Fruit fly (Drosophila melanogaster) whole organism, embryonic: ENCODE data around the gene JMJD5.

ENCODE experiments used
- ATbp ChIP-seq: fragments of 200-800 bp; sonication (Bioruptor generic); optimal IDR thresholded peaks from 2 replicates; lab custom pipeline; 2017; ENCODE audit warnings: missing biosample characterization, mild to moderate bottlenecking, missing genetic modification characterization, missing genetic modification reagents
- Ada2b ChIP-seq: fragments of 200-800 bp; sonication (Bioruptor generic); IDR thresholded peaks from 2 replicates; pipeline ENCODE4 v1.3.6; 2022; ENCODE audit warnings: missing biosample characterization, missing genetic modification characterization
- Bteb2 ChIP-seq: fragments of 200-800 bp; sonication (Bioruptor generic); optimal IDR thresholded peaks from 2 replicates; lab custom pipeline; 2016; ENCODE audit warnings: missing biosample characterization, missing genetic modification characterization
- C15 ChIP-seq: fragments of 200-800 bp; sonication (Bioruptor generic); IDR thresholded peaks from 3 replicates; pipeline ENCODE4 v1.3.6; 2022; ENCODE audit warnings: missing biosample characterization, missing genetic modification characterization
- CG10267 ChIP-seq: fragments of 200-800 bp; sonication (Bioruptor generic); optimal IDR thresholded peaks from 2 replicates; lab custom pipeline; 2018; ENCODE audit warnings: missing biosample characterization, mild to moderate bottlenecking, missing genetic modification characterization, moderate library complexity
- CG11504 ChIP-seq: fragments of 200-800 bp; sonication (Bioruptor generic); optimal IDR thresholded peaks from 3 replicates; lab custom pipeline; 2019; ENCODE audit warnings: missing biosample characterization, mild to moderate bottlenecking, missing genetic modification characterization, moderate library complexity
- CG12744 ChIP-seq: fragments of 200-800 bp; sonication (Bioruptor generic); optimal IDR thresholded peaks from 2 replicates; lab custom pipeline; 2016; ENCODE audit warnings: missing biosample characterization, missing genetic modification characterization
- CG13296 ChIP-seq: fragments of 200-800 bp; sonication (Bioruptor generic); optimal IDR thresholded peaks from 3 replicates; lab custom pipeline; 2018; ENCODE audit warnings: missing biosample characterization, mild to moderate bottlenecking, missing genetic modification characterization
- CG14965 ChIP-seq: fragments of 200-800 bp; sonication (Bioruptor generic); optimal IDR thresholded peaks from 2 replicates; lab custom pipeline; 2016; ENCODE audit warnings: missing biosample characterization, missing genetic modification characterization, borderline replicate concordance
- CG1602 ChIP-seq: fragments of 200-800 bp; sonication (Bioruptor generic); optimal IDR thresholded peaks from 3 replicates; lab custom pipeline; 2016; ENCODE audit warnings: missing biosample characterization, missing genetic modification characterization
- CG16815 ChIP-seq: fragments of 200-800 bp; sonication (Bioruptor generic); optimal IDR thresholded peaks from 3 replicates; lab custom pipeline; 2017; ENCODE audit warnings: missing biosample characterization, mild to moderate bottlenecking, missing genetic modification characterization
- CG17328 ChIP-seq: fragments of 200-800 bp; sonication (Bioruptor generic); IDR thresholded peaks from 2 replicates; pipeline ENCODE4 v1.3.6; 2022; ENCODE audit warnings: missing biosample characterization, missing genetic modification characterization
- CG17802 ChIP-seq: fragments of 200-800 bp; sonication (Bioruptor generic); optimal IDR thresholded peaks from 2 replicates; lab custom pipeline; 2018; ENCODE audit warnings: missing biosample characterization, mild to moderate bottlenecking, missing genetic modification characterization, moderate library complexity
- CG17829 ChIP-seq: fragments of 200-800 bp; optimal IDR thresholded peaks from 2 replicates; lab custom pipeline; 2019; ENCODE audit warnings: missing biosample characterization, mild to moderate bottlenecking, missing genetic modification characterization, moderate library complexity
- CG2678 ChIP-seq: fragments of 200-800 bp; sonication (Bioruptor generic); optimal IDR thresholded peaks from 3 replicates; lab custom pipeline; 2019; ENCODE audit warnings: missing biosample characterization, mild to moderate bottlenecking, missing genetic modification characterization, moderate library complexity
- CG4282 ChIP-seq: fragments of 200-800 bp; sonication (Bioruptor generic); optimal IDR thresholded peaks from 2 replicates; lab custom pipeline; 2016; ENCODE audit warnings: missing biosample characterization, missing genetic modification characterization
- CG4328 ChIP-seq: fragments of 200-800 bp; sonication (Bioruptor generic); optimal IDR thresholded peaks from 3 replicates; lab custom pipeline; 2017; ENCODE audit warnings: missing biosample characterization, missing genetic modification reagents, missing genetic modification characterization
- CG6791 ChIP-seq: fragments of 200-800 bp; sonication (Bioruptor generic); IDR thresholded peaks from 3 replicates; pipeline ENCODE4 v1.3.6; 2022; ENCODE audit warnings: missing biosample characterization, missing genetic modification characterization; ENCODE audit not compliant: partially characterized antibody
- CG7987 ChIP-seq: fragments of 200-800 bp; sonication (Bioruptor generic); optimal IDR thresholded peaks from 2 replicates; lab custom pipeline; 2018; ENCODE audit warnings: missing biosample characterization, mild to moderate bottlenecking, missing genetic modification characterization, moderate library complexity
- CG8765 ChIP-seq: fragments of 200-800 bp; sonication (Bioruptor generic); IDR thresholded peaks from 2 replicates; pipeline ENCODE4 v1.3.6; 2022; ENCODE audit warnings: missing biosample characterization, missing genetic modification characterization
- E2f1 ChIP-seq: fragments of 200-800 bp; sonication (Bioruptor generic); IDR thresholded peaks from 2 replicates; pipeline ENCODE4 v1.3.6; 2022; ENCODE audit warnings: missing biosample characterization, missing genetic modification characterization
- E2f2 ChIP-seq: fragments of 200-800 bp; sonication (Bioruptor generic); IDR thresholded peaks from 2 replicates; pipeline ENCODE4 v1.3.6; 2022; ENCODE audit warnings: missing biosample characterization, missing genetic modification characterization
- Gug ChIP-seq: fragments of 200-800 bp; sonication (Bioruptor generic); IDR thresholded peaks from 4 replicates; pipeline ENCODE4 v1.3.6; 2022; ENCODE audit warnings: missing biosample characterization, missing genetic modification characterization
- H2.0 ChIP-seq: fragments of 200-800 bp; sonication (Bioruptor generic); IDR thresholded peaks from 2 replicates; pipeline ENCODE4 v1.3.6; 2022; ENCODE audit warnings: missing biosample characterization, missing genetic modification characterization
- Hmx ChIP-seq: fragments of 200-800 bp; sonication (Bioruptor generic); optimal IDR thresholded peaks from 2 replicates; lab custom pipeline; 2016; ENCODE audit warnings: missing biosample characterization, missing genetic modification characterization
- Meics ChIP-seq: fragments of 200-800 bp; sonication (Bioruptor generic); optimal IDR thresholded peaks from 2 replicates; lab custom pipeline; 2017; ENCODE audit warnings: missing biosample characterization, mild to moderate bottlenecking, missing genetic modification characterization
- Myb ChIP-seq: fragments of 200-800 bp; sonication (Bioruptor generic); optimal IDR thresholded peaks from 2 replicates; lab custom pipeline; 2016; ENCODE audit warnings: missing biosample characterization, missing genetic modification characterization
- NC2α ChIP-seq: fragments of 200-800 bp; sonication (Bioruptor generic); optimal IDR thresholded peaks from 2 replicates; lab custom pipeline; 2016; ENCODE audit warnings: missing biosample characterization, missing genetic modification characterization
- NFAT ChIP-seq: fragments of 200-800 bp; sonication (Bioruptor generic); IDR thresholded peaks from 2 replicates; pipeline ENCODE4 v1.3.6; 2022; ENCODE audit warnings: missing biosample characterization, missing genetic modification characterization
- Nf-YA ChIP-seq: fragments of 200-800 bp; sonication (Bioruptor generic); IDR thresholded peaks from 2 replicates; pipeline ENCODE4 v1.3.6; 2022; ENCODE audit warnings: missing biosample characterization, missing genetic modification characterization
- YL-1 ChIP-seq: fragments of 200-800 bp; sonication (Bioruptor generic); optimal IDR thresholded peaks from 3 replicates; lab custom pipeline; 2017; ENCODE audit warnings: missing biosample characterization, mild to moderate bottlenecking, missing genetic modification characterization
- ac ChIP-seq: fragments of 200-800 bp; sonication (Bioruptor generic); optimal IDR thresholded peaks from 3 replicates; lab custom pipeline; 2017; ENCODE audit warnings: missing biosample characterization, mild to moderate bottlenecking, missing genetic modification characterization
- ap ChIP-seq: fragments of 200-800 bp; sonication (Bioruptor generic); IDR thresholded peaks from 2 replicates; pipeline ENCODE4 v1.3.6; 2022; ENCODE audit warnings: missing biosample characterization, missing genetic modification characterization
- bigmax ChIP-seq: fragments of 200-800 bp; sonication (Bioruptor generic); optimal IDR thresholded peaks from 2 replicates; lab custom pipeline; 2018; ENCODE audit warnings: missing biosample characterization, mild to moderate bottlenecking, missing genetic modification characterization
- chif ChIP-seq, 2 experiments: fragments of 200-800 bp; sonication (Bioruptor generic); optimal IDR thresholded peaks; 3 replicates each; lab custom pipeline; 2016; ENCODE audit warnings: missing biosample characterization in 2 of 2, missing genetic modification characterization in 2 of 2
- chn ChIP-seq: fragments of 200-800 bp; sonication (Bioruptor generic); optimal IDR thresholded peaks from 2 replicates; lab custom pipeline; 2016; ENCODE audit warnings: missing biosample characterization, missing genetic modification characterization
- da ChIP-seq: fragments of 200-800 bp; sonication (Bioruptor generic); optimal IDR thresholded peaks from 2 replicates; lab custom pipeline; 2016; ENCODE audit warnings: missing biosample characterization, missing genetic modification characterization
- dan ChIP-seq: fragments of 200-800 bp; sonication (Bioruptor generic); IDR thresholded peaks from 2 replicates; pipeline ENCODE4 v1.3.6; 2022; ENCODE audit warnings: missing biosample characterization, missing genetic modification characterization
- dpn ChIP-seq, 2 experiments: fragments of 200-800 bp; sonication (Bioruptor generic); optimal IDR thresholded peaks; 3 replicates each; lab custom pipeline; 2016; ENCODE audit warnings: missing biosample characterization in 2 of 2, missing genetic modification characterization in 2 of 2
- gem ChIP-seq: fragments of 200-800 bp; sonication (Bioruptor generic); optimal IDR thresholded peaks from 2 replicates; lab custom pipeline; 2019; ENCODE audit warnings: missing biosample characterization, mild to moderate bottlenecking, missing genetic modification characterization, moderate library complexity
- hb ChIP-seq: fragments of 200-800 bp; sonication (Bioruptor generic); IDR thresholded peaks from 3 replicates; pipeline ENCODE4 v1.3.6; 2022; ENCODE audit warnings: missing biosample characterization, missing genetic modification characterization; ENCODE audit not compliant: partially characterized antibody
- lilli ChIP-seq: fragments of 200-800 bp; sonication (Bioruptor generic); optimal IDR thresholded peaks from 3 replicates; lab custom pipeline; 2016; ENCODE audit warnings: missing biosample characterization, missing genetic modification characterization
- lov ChIP-seq, 2 experiments: fragments of 200-800 bp in 1 of 2; fragments of >200 bp in 1 of 2; sonication (Bioruptor generic) in 1 of 2; IDR thresholded peaks in 1 of 2; optimal IDR thresholded peaks in 1 of 2; 2 replicates in 1 of 2; 3 replicates in 1 of 2; pipeline versions ENCODE4 v1.3.6 to Lab custom; 2017 to 2022; ENCODE audit warnings: missing biosample characterization in 1 of 2, missing genetic modification characterization in 1 of 2
- org-1 ChIP-seq: fragments of 200-800 bp; sonication (Bioruptor generic); optimal IDR thresholded peaks from 2 replicates; lab custom pipeline; 2017; ENCODE audit warnings: missing biosample characterization, missing genetic modification characterization
- pfk ChIP-seq: fragments of 200-800 bp; sonication (Bioruptor generic); optimal IDR thresholded peaks from 2 replicates; lab custom pipeline; 2018; ENCODE audit warnings: missing biosample characterization, mild to moderate bottlenecking, missing genetic modification characterization, moderate library complexity
- slou ChIP-seq: fragments of 200-800 bp; sonication (Bioruptor generic); optimal IDR thresholded peaks from 3 replicates; lab custom pipeline; 2016; ENCODE audit warnings: missing biosample characterization, missing genetic modification characterization
- so ChIP-seq: fragments of 200-800 bp; sonication (Bioruptor generic); IDR thresholded peaks from 3 replicates; pipeline ENCODE4 v1.3.6; 2022; ENCODE audit warnings: missing biosample characterization, missing genetic modification characterization
- sug ChIP-seq: fragments of 200-800 bp; optimal IDR thresholded peaks from 2 replicates; lab custom pipeline; 2019; ENCODE audit warnings: missing biosample characterization, mild to moderate bottlenecking, missing genetic modification characterization, moderate library complexity
- tgo ChIP-seq: fragments of 200-800 bp; sonication (Bioruptor generic); IDR thresholded peaks from 3 replicates; pipeline ENCODE4 v1.3.6; 2022; ENCODE audit warnings: missing biosample characterization, missing genetic modification characterization

Gene JMJD5

DNA sequence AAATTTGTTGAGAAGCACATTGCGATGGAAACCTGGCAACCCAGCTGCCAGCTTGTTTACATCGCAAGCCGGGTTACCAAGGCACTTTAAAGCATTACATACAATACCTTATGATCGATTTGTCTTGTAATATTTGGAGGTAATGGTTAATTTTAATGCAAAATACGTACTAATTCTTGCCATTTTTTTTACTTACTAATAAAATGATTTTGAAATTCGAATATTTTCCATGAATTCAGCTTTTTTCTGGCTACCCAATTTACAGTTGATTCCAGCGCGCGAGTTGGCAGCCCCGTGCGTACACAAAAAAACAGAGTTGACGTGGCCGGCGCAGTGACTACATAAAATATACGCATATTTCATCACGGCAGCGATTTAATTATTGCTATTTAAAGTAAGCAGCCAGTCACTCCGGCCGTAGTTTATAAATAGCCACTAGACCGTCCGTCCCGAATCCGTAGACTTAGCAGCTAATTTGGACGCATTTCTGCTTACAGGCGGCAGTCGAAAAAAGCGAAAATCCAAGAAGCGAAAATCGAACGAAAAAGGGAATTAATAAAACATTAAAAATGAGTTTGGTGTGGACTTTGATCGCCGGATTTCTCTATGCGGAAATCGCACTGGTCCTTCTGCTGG, 3.5 kb downstream of the JMJD5 start, which contains the start of the genes CG13901 and CG13887 (continued):
- TF ChIP-seq pfk (GFP tag; lab: Kevin White, UChicago) (peak; percentile 26), Bteb2 (GFP tag; lab: Kevin White, UChicago) (peak; percentile 91), Ada2b (GFP tag; lab: Robert Waterston, UW) (peak; percentile 86), chif (GFP tag; optimal IDR thresholded peaks at IDR 0.05; lab: Kevin White, UChicago) (peak; percentile 86 to 92), CG2678 (tag; lab: Kevin White, UChicago) (peak; percentile 90), CG17829 (tag; lab: Kevin White, UChicago) (peak; percentile 96), ac (GFP tag; lab: Kevin White, UChicago) (no peak), C15 (GFP tag; lab: Robert Waterston, UW) (peak; percentile 67; the same call in 1 of the 3 replicates), CG4328 (GFP tag; lab: Kevin White, UChicago) (peak; percentile 87), lilli (GFP tag; lab: Kevin White, UChicago) (peak; percentile 97), YL-1 (peak; percentile 97), NC2α (GFP tag; lab: Kevin White, UChicago) (peak; percentile 78), CG11504 (tag; lab: Kevin White, UChicago) (peak; percentile 91), CG17328 (GFP tag; lab: Robert Waterston, UW) (peak; percentile 84), ATbp (GFP tag; lab: Kevin White, UChicago) (peak; percentile 78), Nf-YA (GFP tag; lab: Robert Waterston, UW) (peak; percentile 77), da (GFP tag; lab: Kevin White, UChicago) (peak; percentile 89), CG16815 (GFP tag; lab: Kevin White, UChicago) (peak; percentile 87), tgo (peak; percentile 89), sug (tag; lab: Kevin White, UChicago) (peak; percentile 92), so (GFP tag; lab: Robert Waterston, UW) (peak; percentile 84; the same call in 2 of the 3 replicates), Hmx (GFP tag; lab: Kevin White, UChicago) (peak; percentile 80), CG7987 (GFP tag; lab: Kevin White, UChicago) (peak; percentile 84), ap (GFP tag; lab: Robert Waterston, UW) (peak; percentile 81), H2.0 (GFP tag; lab: Robert Waterston, UW) (peak; percentile 84), CG17802 (tag; lab: Kevin White, UChicago) (peak; percentile 69), dpn (GFP tag; optimal IDR thresholded peaks at IDR 0.05; lab: Kevin White, UChicago) (peak; percentile 94), E2f2 (GFP tag; lab: Robert Waterston, UW) (peak; percentile 81), dan (no peak; the same call in 1 of the 2 replicates), Myb (GFP tag; lab: Kevin White, UChicago) (peak; percentile 78), lov (optimal IDR thresholded peaks at IDR 0.05; lab: Kevin White, UChicago) (no peak), lov (GFP tag; IDR thresholded peaks at IDR 0.05; lab: Robert Waterston, UW) (peak; percentile 79; the same call in 1 of the 3 replicates), chn (GFP tag; lab: Kevin White, UChicago) (peak; percentile 92), CG8765 (GFP tag; lab: Robert Waterston, UW) (peak; percentile 54), CG13296 (GFP tag; lab: Kevin White, UChicago) (peak; percentile 86), CG10267 (tag; lab: Kevin White, UChicago) (peak; percentile 77), NFAT (peak; percentile 82), CG12744 (GFP tag; lab: Kevin White, UChicago) (peak; percentile 85), gem (tag; lab: Kevin White, UChicago) (peak; percentile 93), CG4282 (peak; percentile 83), hb (GFP tag; lab: Robert Waterston, UW) (no peak), slou (peak; percentile 86), org-1 (GFP tag; lab: Kevin White, UChicago) (peak; percentile 80), E2f1 (GFP tag; lab: Robert Waterston, UW) (peak; percentile 87), Gug (peak; percentile 87; the same call in 3 of the 4 replicates), bigmax (GFP tag; lab: Kevin White, UChicago) (peak; percentile 34), Meics (peak; percentile 90), CG6791 (GFP tag; lab: Robert Waterston, UW) (no peak), CG14965 (no peak), CG1602 (GFP tag; lab: Kevin White, UChicago) (peak; percentile 88)
